Worm (Caenorhabditis elegans) whole organism, midembryonic: ENCODE data around the gene srh-28.

Experiments
- T22C8.4 ChIP-seq: fragments of 200-800 bp; sonication (Bioruptor generic); IDR thresholded peaks from 2 replicates; pipeline ENCODE4 v1.3.6; 2022; ENCODE audit warnings: missing genetic modification characterization, missing compliant biosample characterization
- cog-1 ChIP-seq: sonication (generic microtip); optimal IDR thresholded peaks from 2 replicates; lab custom pipeline; 2016; ENCODE audit warnings: missing genetic modification characterization, missing compliant biosample characterization
- flt-1 ChIP-seq: fragments of 200-800 bp; sonication (Bioruptor generic); IDR thresholded peaks from 2 replicates; pipeline ENCODE4 v1.3.6; 2022; ENCODE audit warnings: missing genetic modification characterization, missing compliant biosample characterization
- klf-2 ChIP-seq: fragments of 200-800 bp; sonication (Bioruptor generic); conservative IDR thresholded peaks from 2 replicates; pipeline ENCODE4 v1.3.6; 2022; ENCODE audit warnings: missing genetic modification reagents, missing genetic modification characterization, missing compliant biosample characterization
- med-1 ChIP-seq: sonication (generic microtip); optimal IDR thresholded peaks from 2 replicates; lab custom pipeline; 2017; ENCODE audit warnings: missing genetic modification characterization, mild to moderate bottlenecking, missing compliant biosample characterization, antibody characterized with exemption, missing genetic modification reagents; ENCODE audit not compliant: insufficient read depth
- ref-1 ChIP-seq: fragments of 200-800 bp; sonication (Bioruptor generic); conservative IDR thresholded peaks from 2 replicates; pipeline ENCODE4 v1.3.6; 2022; ENCODE audit warnings: missing genetic modification reagents, missing genetic modification characterization, missing compliant biosample characterization
- tab-1 ChIP-seq: fragments of 200-800 bp; sonication (Bioruptor generic); IDR thresholded peaks from 2 replicates; pipeline ENCODE4 v1.3.6; 2022; ENCODE audit warnings: missing genetic modification characterization, missing compliant biosample characterization
- ztf-23 ChIP-seq: fragments of 200-800 bp; sonication (Bioruptor generic); IDR thresholded peaks from 2 replicates; pipeline ENCODE4 v1.3.6; 2022; ENCODE audit warnings: missing genetic modification reagents, missing genetic modification characterization, missing compliant biosample characterization
- ztf-29 ChIP-seq: fragments of 200-800 bp; sonication (Bioruptor generic); IDR thresholded peaks from 2 replicates; pipeline ENCODE4 v1.3.6; 2022; ENCODE audit warnings: missing genetic modification reagents, missing genetic modification characterization, missing compliant biosample characterization

The srh-28 gene

DNA sequence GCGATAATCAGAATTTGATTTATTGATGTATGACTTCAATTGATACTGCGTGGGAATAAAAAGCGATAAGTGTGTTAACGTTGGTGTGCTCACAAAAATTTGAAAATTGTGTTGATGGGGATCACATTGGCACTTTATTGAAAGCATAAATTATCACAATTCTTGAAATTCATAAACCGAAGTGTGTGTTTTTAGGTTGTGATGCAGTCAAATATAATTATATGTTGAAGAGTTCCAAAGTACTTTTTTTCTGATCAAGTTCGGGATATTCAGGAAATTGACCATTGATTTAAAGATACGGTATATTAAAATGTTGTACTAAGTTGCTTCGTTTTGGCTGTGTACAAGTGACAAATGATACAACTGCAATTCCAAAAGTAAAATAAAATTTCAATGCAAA is at the start of gene srh-28:
srh-28 (minus strand) TSS at position 101 of the 400 bp plus-strand sequence.
- no peak for TF ChIP-seq ztf-23

DNA sequence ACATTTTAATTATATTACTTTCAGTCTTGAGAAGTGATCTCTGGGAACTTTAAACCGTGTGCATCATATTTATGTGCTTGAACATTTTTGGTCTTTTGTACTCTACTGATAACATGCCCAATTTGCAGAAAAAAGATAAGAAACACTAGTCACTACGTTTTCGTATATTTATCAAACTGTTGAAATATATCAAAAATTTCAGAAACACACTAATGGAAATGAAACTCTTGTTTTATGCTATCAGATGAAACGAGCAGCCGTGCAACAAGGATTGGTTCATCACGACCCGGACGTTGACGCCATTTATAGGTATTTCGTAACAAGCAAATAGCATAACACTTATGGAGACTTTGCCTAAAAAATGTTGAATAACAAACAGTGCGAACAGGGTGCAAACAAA is 47.8 kb upstream of the srh-28 start:
- no peak for TF ChIP-seq T22C8.4
- TF ChIP-seq tab-1 (GFP tag; lab: Robert Waterston, UW), result no peak
- TF ChIP-seq flt-1 (GFP tag; lab: Robert Waterston, UW), result no peak
- no peak for TF ChIP-seq klf-2 (GFP tag; lab: Robert Waterston, UW)
- no peak for TF ChIP-seq ztf-29
- TF ChIP-seq cog-1 (tag; lab: Kevin White, UChicago), result no peak
- no peak for TF ChIP-seq ref-1
- TF ChIP-seq ztf-23, result no peak
- TF ChIP-seq med-1 (GFP tag; lab: Kevin White, UChicago), result no peak

DNA sequence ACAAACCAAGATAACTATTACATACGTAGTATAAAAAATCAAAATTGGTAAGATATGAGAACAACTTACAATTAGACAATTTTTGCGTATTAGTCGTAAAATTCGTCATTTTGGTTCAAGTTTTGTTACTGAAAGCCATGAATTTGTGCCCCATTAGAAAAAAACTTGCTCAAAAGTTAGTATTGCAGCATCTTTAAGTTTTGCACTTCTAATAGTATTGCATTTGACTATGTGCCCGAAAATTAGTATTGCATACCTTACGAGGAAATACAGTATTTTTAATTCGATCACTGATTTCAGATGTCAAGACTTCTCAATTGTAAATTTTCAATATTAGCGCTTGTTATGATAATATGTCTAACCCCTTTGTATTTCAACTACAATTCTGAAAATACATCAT is 45.9 kb upstream of the srh-28 start, which contains the start of gene T15B7.8:
T15B7.8 (plus strand) TSS at position 301 of the 400 bp plus-strand sequence.
- TF ChIP-seq ztf-23 (no peak), ref-1 (no peak), klf-2 (GFP tag; lab: Robert Waterston, UW) (no peak), ztf-29 (no peak), T22C8.4 (no peak), med-1 (GFP tag; lab: Kevin White, UChicago) (no peak), tab-1 (GFP tag; lab: Robert Waterston, UW) (no peak), flt-1 (GFP tag; lab: Robert Waterston, UW) (no peak), cog-1 (tag; lab: Kevin White, UChicago) (no peak)

DNA sequence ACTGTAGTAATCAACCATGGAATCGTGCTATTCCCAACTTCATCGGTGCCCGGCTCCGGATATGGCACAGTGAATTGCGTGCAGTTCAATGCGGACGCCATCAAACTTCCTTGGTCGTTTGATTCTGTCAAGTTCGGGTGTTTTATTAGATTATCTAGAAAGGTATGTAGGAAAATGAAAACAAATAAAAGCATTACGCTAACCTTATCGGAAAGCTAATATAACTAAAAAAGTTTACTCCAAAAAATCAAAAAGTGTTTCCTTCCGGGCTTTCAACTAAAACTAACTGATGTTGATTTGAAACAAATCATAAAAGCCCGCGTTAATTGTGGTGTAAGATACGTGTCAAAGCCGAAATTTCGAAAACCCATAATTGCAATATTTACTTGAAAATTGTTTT is 44.2 kb upstream of the srh-28 start, which contains the start of gene dmsr-13:
dmsr-13 (minus strand) TSS at position 101 of the 400 bp plus-strand sequence.
- TF ChIP-seq med-1 (GFP tag; lab: Kevin White, UChicago), result no peak
- no peak for TF ChIP-seq tab-1 (GFP tag; lab: Robert Waterston, UW)
- TF ChIP-seq ztf-29, result no peak
- no peak for TF ChIP-seq flt-1 (GFP tag; lab: Robert Waterston, UW)
- no peak for TF ChIP-seq klf-2 (GFP tag; lab: Robert Waterston, UW)
- TF ChIP-seq ref-1, result no peak
- no peak for TF ChIP-seq cog-1 (tag; lab: Kevin White, UChicago)
- TF ChIP-seq ztf-23, result no peak
- no peak for TF ChIP-seq T22C8.4

DNA sequence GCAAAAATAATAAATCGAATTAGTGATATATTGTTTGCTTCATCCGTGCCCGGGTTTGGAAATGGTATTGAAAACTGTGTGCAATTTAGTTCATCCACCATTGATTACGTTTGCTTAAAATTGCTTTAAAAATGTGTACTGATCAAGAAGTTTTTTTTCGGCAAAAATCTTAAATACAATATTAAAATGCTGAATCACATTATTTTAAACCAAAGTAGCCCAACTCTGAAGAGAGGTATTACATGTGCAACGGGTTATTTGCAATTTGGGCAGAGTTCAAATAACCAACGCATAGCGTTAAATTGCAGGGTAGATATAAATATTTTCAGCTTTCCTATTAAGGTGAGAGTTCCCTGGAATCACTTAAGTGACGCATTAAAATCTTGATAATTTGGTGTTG is 41.6 kb upstream of the srh-28 start, which contains the start of gene dmsr-14:
dmsr-14 (minus strand) TSS at position 101 of the 400 bp plus-strand sequence.
- no peak for TF ChIP-seq ztf-23
- TF ChIP-seq flt-1 (GFP tag; lab: Robert Waterston, UW), result no peak
- TF ChIP-seq klf-2 (GFP tag; lab: Robert Waterston, UW), result no peak
- no peak for TF ChIP-seq tab-1 (GFP tag; lab: Robert Waterston, UW)
- no peak for TF ChIP-seq cog-1 (tag; lab: Kevin White, UChicago)
- no peak for TF ChIP-seq ref-1
- TF ChIP-seq med-1 (GFP tag; lab: Kevin White, UChicago), result no peak
- TF ChIP-seq ztf-29, result no peak
- TF ChIP-seq T22C8.4, result no peak

DNA sequence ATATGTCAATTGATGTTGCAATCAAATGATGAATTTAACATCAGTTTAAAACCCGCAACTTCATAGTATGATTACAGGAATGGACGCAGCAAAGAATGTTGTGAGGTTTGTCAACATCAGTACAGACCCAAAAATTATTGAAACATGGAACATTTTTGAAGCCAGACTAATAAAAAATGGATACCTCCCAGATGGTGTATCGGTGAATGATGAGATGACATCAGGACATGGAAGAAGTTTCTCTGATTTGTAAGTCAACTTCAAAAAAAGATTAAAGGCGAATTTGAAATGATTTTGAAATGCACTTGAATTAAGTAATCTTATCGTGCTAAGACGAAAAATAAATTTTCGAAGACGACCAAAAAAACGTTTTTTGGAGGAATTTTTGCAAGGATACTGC is 38.3 kb upstream of the srh-28 start:
- TF ChIP-seq tab-1 (GFP tag; lab: Robert Waterston, UW) (no peak), klf-2 (GFP tag; lab: Robert Waterston, UW) (no peak), ztf-29 (no peak), ref-1 (no peak)

DNA sequence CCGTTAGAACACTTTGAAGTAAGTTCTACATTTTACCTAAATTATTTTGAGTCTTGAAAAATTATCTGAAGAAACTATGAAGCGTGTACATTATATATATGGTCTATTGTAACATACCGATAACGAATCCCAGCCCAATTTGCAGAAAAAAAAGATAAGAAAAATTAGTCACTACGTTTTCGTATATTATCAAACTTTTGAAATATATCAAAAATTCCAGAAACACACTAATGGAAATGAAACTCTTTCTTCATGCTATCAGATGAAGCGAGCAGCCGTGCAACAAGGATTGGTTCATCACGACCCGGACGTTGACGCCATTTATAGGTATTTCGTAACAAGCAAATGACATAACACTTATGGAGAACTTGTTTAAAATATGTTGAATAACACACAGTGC is 36.3 kb upstream of the srh-28 start:
- no peak for TF ChIP-seq klf-2 (GFP tag; lab: Robert Waterston, UW)
- no peak for TF ChIP-seq ztf-23
- TF ChIP-seq T22C8.4, result no peak
- TF ChIP-seq tab-1 (GFP tag; lab: Robert Waterston, UW), result no peak
- TF ChIP-seq cog-1 (tag; lab: Kevin White, UChicago), result no peak
- no peak for TF ChIP-seq ref-1
- no peak for TF ChIP-seq med-1 (GFP tag; lab: Kevin White, UChicago)
- no peak for TF ChIP-seq ztf-29
- no peak for TF ChIP-seq flt-1 (GFP tag; lab: Robert Waterston, UW)

DNA sequence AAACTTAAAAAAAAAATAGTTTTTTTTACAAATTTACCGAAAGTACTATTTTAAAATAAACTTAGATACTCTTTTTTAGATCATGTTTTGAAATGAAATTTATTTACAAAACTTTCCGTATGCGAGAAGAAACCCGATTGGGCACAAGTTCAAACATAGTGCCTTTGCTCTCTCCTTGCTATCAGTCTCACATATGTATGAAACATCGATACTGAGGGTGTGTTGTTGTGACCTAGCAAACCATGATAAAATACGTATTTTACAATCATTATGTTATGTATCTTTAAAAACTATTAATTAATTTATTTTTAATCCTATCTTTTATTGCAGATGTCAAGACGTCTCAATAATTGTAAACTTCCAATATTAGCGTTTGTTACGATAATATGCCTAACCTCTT is 34.5 kb upstream of the srh-28 start:
- no peak for TF ChIP-seq klf-2 (GFP tag; lab: Robert Waterston, UW)

DNA sequence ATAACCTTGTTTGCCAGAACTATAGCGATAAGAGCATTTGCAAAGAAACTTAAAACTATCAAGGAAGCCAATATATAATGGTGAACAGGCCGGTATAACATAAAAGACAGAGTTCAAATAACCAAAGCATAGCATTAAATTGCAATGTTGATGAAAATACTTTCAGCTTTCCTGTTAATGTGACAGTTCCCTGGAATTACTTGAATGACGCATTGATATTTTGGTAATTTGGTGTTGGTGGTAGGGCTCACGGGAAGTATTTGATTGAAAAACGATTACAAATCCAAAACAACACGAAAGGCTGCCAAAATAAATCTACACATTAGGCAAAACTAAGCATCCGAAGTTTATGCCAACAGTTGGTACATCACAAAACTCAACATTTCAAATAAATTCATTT is 33.4 kb upstream of the srh-28 start, which contains the start of gene dmsr-16:
dmsr-16 (minus strand) TSS at position 101 of the 400 bp plus-strand sequence.
- TF ChIP-seq T22C8.4 (no peak), tab-1 (GFP tag; lab: Robert Waterston, UW) (no peak), ztf-29 (no peak), klf-2 (GFP tag; lab: Robert Waterston, UW) (no peak), flt-1 (GFP tag; lab: Robert Waterston, UW) (no peak), ref-1 (no peak), ztf-23 (no peak), med-1 (GFP tag; lab: Kevin White, UChicago) (no peak), cog-1 (tag; lab: Kevin White, UChicago) (no peak)

DNA sequence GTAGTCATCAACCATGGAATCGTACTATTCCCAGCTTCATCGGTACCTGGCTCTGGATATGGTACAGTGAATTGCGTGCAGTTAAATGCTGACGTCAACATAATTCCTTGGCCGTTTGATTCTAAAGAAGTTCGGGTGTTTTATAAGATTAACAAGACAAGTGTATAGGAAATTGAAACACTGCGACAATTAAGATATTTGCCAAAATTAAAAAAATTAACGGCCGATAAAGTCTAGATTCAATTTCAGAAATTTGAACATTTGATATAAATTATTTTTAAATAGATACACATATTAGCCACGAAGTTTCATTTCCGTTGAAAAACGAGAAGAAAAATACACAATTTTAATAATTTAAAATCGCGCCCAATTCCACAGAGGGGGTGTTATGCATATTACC is 30.7 kb upstream of the srh-28 start, which contains the start of gene dmsr-12:
dmsr-12 (minus strand) TSS at position 101 of the 400 bp plus-strand sequence.
- TF ChIP-seq ztf-29 (no peak), med-1 (GFP tag; lab: Kevin White, UChicago) (no peak), ztf-23 (no peak), cog-1 (tag; lab: Kevin White, UChicago) (no peak), ref-1 (no peak)

DNA sequence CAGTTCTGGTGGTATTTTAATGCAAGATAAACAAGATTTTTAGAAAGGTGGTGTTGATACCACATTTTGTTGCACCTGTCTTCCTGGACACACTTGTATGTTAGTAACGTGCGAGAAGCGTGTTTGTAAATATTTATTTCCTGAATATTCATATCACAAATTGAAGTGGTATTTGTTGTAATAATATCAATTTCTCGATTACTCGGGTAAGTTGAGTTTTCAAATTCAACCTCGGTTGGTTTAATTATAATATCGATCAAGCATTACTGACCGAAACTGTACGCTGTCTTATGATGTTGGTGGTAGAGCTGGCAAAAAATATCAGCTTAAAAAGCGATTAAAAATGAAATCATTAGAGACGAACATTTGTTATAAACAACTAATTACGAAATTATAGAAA is 28.4 kb upstream of the srh-28 start, which contains the start of gene dmsr-11:
dmsr-11 (minus strand) TSS at position 101 of the 400 bp plus-strand sequence.
- TF ChIP-seq klf-2 (GFP tag; lab: Robert Waterston, UW), result no peak
- TF ChIP-seq ztf-23, result no peak
- no peak for TF ChIP-seq ref-1
- no peak for TF ChIP-seq flt-1 (GFP tag; lab: Robert Waterston, UW)
- TF ChIP-seq med-1 (GFP tag; lab: Kevin White, UChicago), result no peak
- TF ChIP-seq T22C8.4, result no peak
- no peak for TF ChIP-seq ztf-29
- TF ChIP-seq cog-1 (tag; lab: Kevin White, UChicago), result no peak
- no peak for TF ChIP-seq tab-1 (GFP tag; lab: Robert Waterston, UW)
